Worm (Caenorhabditis elegans) whole organism, young adult: ENCODE results near the gene F26F2.5.

Experiments used
- B0019.2 ChIP-seq: fragments of 200-800 bp; sonication (Bioruptor generic); conservative IDR thresholded peaks from 2 replicates; pipeline ENCODE4 v1.3.6; 2022; ENCODE audit warnings: missing genetic modification reagents, missing genetic modification characterization, missing compliant biosample characterization
- B0035.1 ChIP-seq: sonication (generic microtip); optimal IDR thresholded peaks from 2 replicates; lab custom pipeline; 2016; ENCODE audit warnings: missing genetic modification characterization, mild to moderate bottlenecking, missing compliant biosample characterization, missing genotype, missing genetic modification reagents
- F23B12.7 ChIP-seq: sonication (generic microtip); optimal IDR thresholded peaks from 2 replicates; lab custom pipeline; 2017; ENCODE audit warnings: missing genetic modification characterization, mild to moderate bottlenecking, missing compliant biosample characterization, antibody characterized with exemption, moderate library complexity; ENCODE audit not compliant: insufficient read depth
- F37B4.10 ChIP-seq: fragments of 200-800 bp; sonication (Bioruptor generic); IDR thresholded peaks from 2 replicates; pipeline ENCODE4 v1.3.6; 2022; ENCODE audit warnings: missing genetic modification characterization, missing compliant biosample characterization
- F49E8.2 ChIP-seq: sonication (generic microtip); optimal IDR thresholded peaks from 3 replicates; lab custom pipeline; 2017; ENCODE audit warnings: missing genetic modification characterization, mild to moderate bottlenecking, missing compliant biosample characterization, antibody characterized with exemption, moderate library complexity; ENCODE audit not compliant: insufficient read depth
- F57C9.4 ChIP-seq: sonication (generic microtip); optimal IDR thresholded peaks from 2 replicates; lab custom pipeline; 2017; ENCODE audit warnings: mild to moderate bottlenecking, missing genetic modification characterization, missing compliant biosample characterization
- Y53F4B.3 ChIP-seq: fragments of 200-800 bp; sonication (Bioruptor generic); IDR thresholded peaks from 2 replicates; pipeline ENCODE4 v1.3.6; 2022; ENCODE audit warnings: missing genetic modification reagents, missing genetic modification characterization, missing compliant biosample characterization
- Y53G8AR.9 ChIP-seq: fragments of 200-800 bp; sonication (Bioruptor generic); conservative IDR thresholded peaks from 2 replicates; pipeline ENCODE4 v1.3.6; 2022; ENCODE audit warnings: missing genetic modification reagents, missing genetic modification characterization, missing compliant biosample characterization
- aptf-3 ChIP-seq: fragments of 200-800 bp; sonication (Bioruptor generic); IDR thresholded peaks from 2 replicates; pipeline ENCODE4 v1.3.6; 2022; ENCODE audit warnings: missing genetic modification characterization, missing compliant biosample characterization
- atf-7 ChIP-seq: sonication (generic microtip); optimal IDR thresholded peaks from 2 replicates; lab custom pipeline; 2017; ENCODE audit warnings: mild to moderate bottlenecking, missing genetic modification characterization, missing compliant biosample characterization
- attf-3 ChIP-seq: fragments of 200-800 bp; sonication (Bioruptor generic); conservative IDR thresholded peaks from 2 replicates; pipeline ENCODE4 v1.3.6; 2022; ENCODE audit warnings: missing genetic modification reagents, missing genetic modification characterization, missing compliant biosample characterization
- attf-6 ChIP-seq: fragments of 200-800 bp; sonication (Bioruptor generic); IDR thresholded peaks from 2 replicates; pipeline ENCODE4 v1.3.6; 2022; ENCODE audit warnings: missing genetic modification reagents, missing genetic modification characterization, missing compliant biosample characterization
- bed-1 ChIP-seq: fragments of 200-800 bp; sonication (Bioruptor generic); IDR thresholded peaks from 2 replicates; pipeline ENCODE4 v1.3.6; 2022; ENCODE audit warnings: missing genetic modification reagents, missing genetic modification characterization, missing compliant biosample characterization
- cebp-1 ChIP-seq, 2 experiments: fragments of 200-800 bp in 1 of 2; sonication (Bioruptor generic) in 1 of 2; sonication (generic microtip) in 1 of 2; IDR thresholded peaks in 1 of 2; optimal IDR thresholded peaks in 1 of 2; 2 replicates each; pipeline versions ENCODE4 v1.3.6 to Lab custom; 2017 to 2022; ENCODE audit warnings: missing compliant biosample characterization in 2 of 2, missing genetic modification characterization in 2 of 2, mild to moderate bottlenecking in 1 of 2, missing genetic modification reagents in 1 of 2, moderate library complexity in 1 of 2
- ceh-79 ChIP-seq: sonication (generic microtip); optimal IDR thresholded peaks from 2 replicates; lab custom pipeline; 2017; ENCODE audit warnings: mild to moderate bottlenecking, missing genetic modification characterization, missing compliant biosample characterization
- egl-44 ChIP-seq: fragments of 200-800 bp; sonication (Bioruptor generic); IDR thresholded peaks from 2 replicates; pipeline ENCODE4 v1.3.6; 2022; ENCODE audit warnings: missing genetic modification reagents, missing genetic modification characterization, missing compliant biosample characterization
- hrde-1 ChIP-seq: sonication (generic microtip); optimal IDR thresholded peaks from 2 replicates; lab custom pipeline; 2016; ENCODE audit warnings: missing genetic modification characterization, mild to moderate bottlenecking, missing compliant biosample characterization, moderate library complexity, missing genotype, missing genetic modification reagents, borderline replicate concordance
- lin-35 ChIP-seq, 3 experiments: fragments of 150-350 bp in 2 of 3; sonication (generic microtip) in 1 of 3; optimal IDR thresholded peaks; 2 replicates each; lab custom pipeline; 2014 to 2018; ENCODE audit warnings: missing biosample characterization in 3 of 3, missing genetic modification characterization in 3 of 3, missing genetic modification reagents in 3 of 3
- madf-10 ChIP-seq: sonication (generic microtip); optimal IDR thresholded peaks from 2 replicates; lab custom pipeline; 2016; ENCODE audit warnings: mild to moderate bottlenecking, missing genetic modification characterization, missing compliant biosample characterization
- mcd-1 ChIP-seq: fragments of 200-800 bp; sonication (Bioruptor generic); IDR thresholded peaks from 2 replicates; pipeline ENCODE4 v1.3.6; 2022; ENCODE audit warnings: missing genetic modification reagents, missing genetic modification characterization, missing compliant biosample characterization
- mes-4 ChIP-seq: sonication (generic microtip); optimal IDR thresholded peaks from 2 replicates; lab custom pipeline; 2016; ENCODE audit warnings: missing genotype, missing genetic modification characterization, missing compliant biosample characterization
- nhr-120 ChIP-seq: fragments of 200-800 bp; sonication (Bioruptor generic); IDR thresholded peaks from 2 replicates; pipeline ENCODE4 v1.3.6; 2022; ENCODE audit warnings: missing genetic modification characterization, missing compliant biosample characterization
- nhr-179 ChIP-seq: sonication (generic microtip); optimal IDR thresholded peaks from 2 replicates; lab custom pipeline; 2016; ENCODE audit warnings: mild to moderate bottlenecking, missing genetic modification characterization, missing compliant biosample characterization
- rcor-1 ChIP-seq: fragments of 200-800 bp; sonication (Bioruptor generic); IDR thresholded peaks from 2 replicates; pipeline ENCODE4 v1.3.6; 2022; ENCODE audit warnings: missing genetic modification reagents, missing genetic modification characterization, missing compliant biosample characterization
- rec-8 ChIP-seq, 2 experiments: sonication (generic microtip); optimal IDR thresholded peaks; 2 replicates each; lab custom pipeline; 2016; ENCODE audit warnings: mild to moderate bottlenecking in 2 of 2, missing genetic modification characterization in 2 of 2, missing genetic modification reagents in 2 of 2, missing genotype in 2 of 2, missing biosample characterization in 1 of 2, missing compliant biosample characterization in 1 of 2, moderate library complexity in 1 of 2
- snpc-1.1 ChIP-seq: sonication (generic microtip); optimal IDR thresholded peaks from 2 replicates; lab custom pipeline; 2017; ENCODE audit warnings: missing genetic modification characterization, mild to moderate bottlenecking, missing compliant biosample characterization, antibody characterized with exemption, moderate library complexity, missing genotype, missing genetic modification reagents; ENCODE audit not compliant: insufficient read depth
- snpc-4 ChIP-seq, 5 experiments: fragments of 150-350 bp in 1 of 5; sonication (generic microtip) in 4 of 5; optimal IDR thresholded peaks; 2 replicates each; lab custom pipeline; 2014 to 2018; ENCODE audit warnings: missing genetic modification characterization in 5 of 5, missing biosample characterization in 3 of 5, antibody characterized with exemption in 2 of 5, mild to moderate bottlenecking in 2 of 5, missing compliant biosample characterization in 2 of 5, missing genotype in 2 of 5, moderate library complexity in 2 of 5, missing genetic modification reagents in 1 of 5
- tbx-9 ChIP-seq: sonication (generic microtip); optimal IDR thresholded peaks from 2 replicates; lab custom pipeline; 2016; ENCODE audit warnings: borderline replicate concordance, missing genetic modification characterization, inconsistent platforms, missing compliant biosample characterization
- ztf-18 ChIP-seq: sonication (generic microtip); optimal IDR thresholded peaks from 2 replicates; lab custom pipeline; 2016; ENCODE audit warnings: missing genotype, mild to moderate bottlenecking, missing genetic modification characterization, missing compliant biosample characterization
- ztf-22 ChIP-seq: fragments of 200-800 bp; sonication (Bioruptor generic); optimal IDR thresholded peaks from 2 replicates; lab custom pipeline; 2018; ENCODE audit warnings: mild to moderate bottlenecking, missing genetic modification characterization, moderate library complexity, missing compliant biosample characterization
- ztf-26 ChIP-seq: sonication (generic microtip); optimal IDR thresholded peaks from 2 replicates; lab custom pipeline; 2017; ENCODE audit warnings: missing genetic modification characterization, missing compliant biosample characterization

Gene F26F2.5

DNA sequence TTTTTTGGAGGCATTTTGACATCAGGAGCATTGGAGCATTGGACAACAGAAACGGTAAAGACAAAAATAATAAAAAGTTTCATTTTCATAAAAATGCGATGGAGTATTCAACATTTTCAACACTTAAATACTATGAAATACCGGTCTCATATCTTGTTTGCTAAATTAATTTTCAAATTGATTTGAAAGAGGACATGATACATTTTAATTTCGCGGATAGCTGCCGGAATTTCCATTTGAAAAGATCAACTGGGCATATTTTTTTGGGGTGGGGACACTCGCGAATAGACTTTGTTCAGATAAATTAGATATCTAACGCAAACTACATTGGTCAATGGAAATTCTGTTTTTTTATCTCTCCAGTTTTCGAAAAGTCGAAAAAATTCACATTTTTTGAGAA, 21.3 kb downstream of the F26F2.5 start, which contains the start of gene F26F2.10:
Gene F26F2.10 (minus strand): TSS at position 101 of the 400 bp plus-strand sequence.
- TF ChIP-seq attf-3 (no peak), B0035.1 (tag; lab: Kevin White, UChicago) (no peak), snpc-4 (GFP tag; optimal IDR thresholded peaks at IDR 0.05; lab: Kevin White, UChicago) (no peak), snpc-4 (tag; optimal IDR thresholded peaks at IDR 0.05; lab: Kevin White, UChicago) (no peak), ztf-18 (tag; lab: Kevin White, UChicago) (no peak), nhr-120 (no peak), mes-4 (tag; lab: Kevin White, UChicago) (no peak), mcd-1 (GFP tag; lab: Robert Waterston, UW) (no peak), lin-35 (GFP tag; optimal IDR thresholded peaks at IDR 0.05; lab: Kevin White, UChicago) (no peak), rcor-1 (GFP tag; lab: Robert Waterston, UW) (no peak)

DNA sequence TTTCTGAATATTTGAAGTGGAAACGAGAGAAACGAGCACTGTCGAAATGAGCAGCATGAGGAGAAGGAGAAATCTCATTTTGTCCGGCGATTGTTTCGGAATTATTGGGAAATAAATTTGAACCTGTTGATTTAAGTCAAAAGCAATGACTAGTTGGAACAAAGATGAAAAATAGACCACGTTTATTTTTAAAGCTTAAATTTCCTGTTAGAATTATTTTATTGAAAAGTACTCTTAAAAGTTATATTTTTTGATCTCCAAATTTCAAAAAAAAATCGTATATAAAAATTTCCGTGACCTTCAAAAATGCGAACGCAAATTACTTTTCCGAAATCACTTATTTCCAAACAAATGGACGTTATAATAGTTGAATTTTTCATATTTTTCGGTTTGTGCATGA, 22.2 kb downstream of the F26F2.5 start, which contains the start of gene F26F2.11:
Gene F26F2.11 (minus strand): TSS at position 101 of the 400 bp plus-strand sequence.
- TF ChIP-seq egl-44 (GFP tag; lab: Robert Waterston, UW) (no peak), bed-1 (GFP tag; lab: Robert Waterston, UW) (no peak), cebp-1 (GFP tag; IDR thresholded peaks at IDR 0.05; lab: Robert Waterston, UW) (no peak), cebp-1 (tag; optimal IDR thresholded peaks at IDR 0.05; lab: Kevin White, UChicago) (no peak), madf-10 (tag; lab: Kevin White, UChicago) (no peak), atf-7 (tag; lab: Kevin White, UChicago) (no peak), aptf-3 (GFP tag; lab: Robert Waterston, UW) (no peak), mes-4 (tag; lab: Kevin White, UChicago) (no peak), attf-3 (no peak), snpc-1.1 (tag; lab: Kevin White, UChicago) (no peak), Y53G8AR.9 (GFP tag; lab: Robert Waterston, UW) (no peak), tbx-9 (tag; lab: Kevin White, UChicago) (no peak), F57C9.4 (tag; lab: Kevin White, UChicago) (no peak), hrde-1 (tag; lab: Kevin White, UChicago) (no peak), F37B4.10 (GFP tag; lab: Robert Waterston, UW) (no peak), attf-6 (no peak), Y53F4B.3 (no peak), ztf-26 (tag; lab: Kevin White, UChicago) (no peak), B0019.2 (GFP tag; lab: Robert Waterston, UW) (no peak), rec-8 (tag; optimal IDR thresholded peaks at IDR 0.05; lab: Kevin White, UChicago) (no peak)

DNA sequence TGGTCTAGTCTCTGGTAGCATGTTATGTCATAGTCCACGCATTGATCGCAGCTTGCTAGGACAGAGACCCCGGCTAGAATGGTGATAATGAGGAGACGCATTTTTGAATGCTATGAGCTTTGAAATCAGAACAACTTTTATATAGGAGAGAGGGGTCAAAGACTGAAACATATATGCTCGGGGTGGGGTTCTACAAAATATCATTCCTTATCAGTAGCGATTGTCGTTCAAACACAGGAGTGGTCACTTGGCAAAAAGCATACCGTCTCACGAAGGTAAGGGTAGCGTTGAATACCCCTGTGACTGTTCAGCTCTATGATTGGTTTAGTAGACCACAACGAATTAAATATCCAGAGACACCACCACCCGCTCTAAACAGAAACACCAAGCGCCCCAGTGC, 23.6 kb downstream of the F26F2.5 start, which contains the start of gene F46B3.1:
Gene F46B3.1 (minus strand): TSS at position 101 of the 400 bp plus-strand sequence.
- no peak for TF ChIP-seq F23B12.7
- TF ChIP-seq ceh-79 (tag; lab: Kevin White, UChicago): no peak
- TF ChIP-seq Y53F4B.3: no peak
- no peak for TF ChIP-seq ztf-22 (GFP tag; lab: Kevin White, UChicago)
- TF ChIP-seq attf-6: no peak
- TF ChIP-seq F49E8.2 (tag; lab: Kevin White, UChicago): no peak
- TF ChIP-seq B0019.2 (GFP tag; lab: Robert Waterston, UW): no peak
- TF ChIP-seq egl-44 (GFP tag; lab: Robert Waterston, UW): no peak
- no peak for TF ChIP-seq attf-3
- no peak for TF ChIP-seq lin-35 (GFP tag; optimal IDR thresholded peaks at IDR 0.05; lab: Kevin White, UChicago)
- no peak for TF ChIP-seq nhr-179 (tag; lab: Kevin White, UChicago)
- TF ChIP-seq, all 124 proteins: peak for 0
